Worm (Caenorhabditis elegans): Measurements from ENCODE around the gene scl-11.
A peak's percentile ranks its signal among the peaks of the same experiment; 100 is the strongest.

ce11 chrIV:13030467-13031299 lies 20.5 kb upstream of the scl-11 start:
- TF ChIP-seq ama-1 (optimal IDR thresholded peaks at IDR 0.05) (no peak), hnd-1 (tag; optimal IDR thresholded peaks at IDR 0.05) (no peak), ceh-36 (tag; optimal IDR thresholded peaks at IDR 0.05) (no peak), pes-1 (GFP tag; IDR thresholded peaks at IDR 0.05) (no peak), sea-1 (GFP tag; conservative IDR thresholded peaks at IDR 0.05) (no peak; the same call in 1 of the 2 replicates), scrt-1 (GFP tag; IDR thresholded peaks at IDR 0.05) (no peak), tbx-11 (GFP tag; IDR thresholded peaks at IDR 0.05) (no peak), hmg-4 (GFP tag; optimal IDR thresholded peaks at IDR 0.05) (peak; percentile 43), F13C5.2 (tag; optimal IDR thresholded peaks at IDR 0.05) (peak; percentile 12), ceh-13 (GFP tag; optimal IDR thresholded peaks at IDR 0.05) (no peak), flt-1 (GFP tag; IDR thresholded peaks at IDR 0.05) (no peak; the same call in 1 of the 2 replicates), tra-4 (tag; optimal IDR thresholded peaks at IDR 0.05) (no peak)
